Comparison of ENCODE assay signal across 2 fruit fly cellular contexts in genomic region chrX:12752196-12752595, dm6.
A peak's percentile ranks its signal among the peaks of the same experiment; 100 is the strongest.
TF ChIP-seq lines count a peak whose summit lies in the region.

No protein-coding gene starts in this region.

TF ChIP-seq in whole organism, embryonic, 481 proteins besides CTCF, POLR2A, EP300 and RAD21 (continued from another document and continues in another):
- peak; percentile 98 for TF ChIP-seq toy (GFP tag; IDR thresholded peaks at IDR 0.05; lab: Robert Waterston, UW)
- peak; percentile 99 for TF ChIP-seq CG1792 (GFP tag; optimal IDR thresholded peaks at IDR 0.05; lab: Kevin White, UChicago)
- TF ChIP-seq ATbp (GFP tag; optimal IDR thresholded peaks at IDR 0.05; lab: Kevin White, UChicago) = peak; percentile 98
- peak; percentile 89 for TF ChIP-seq ftz-f1 (GFP tag; optimal IDR thresholded peaks at IDR 0.05; lab: Kevin White, UChicago)
- TF ChIP-seq scrt (GFP tag; optimal IDR thresholded peaks at IDR 0.05; lab: Kevin White, UChicago) = peak; percentile 98
- peak; percentile 97 for TF ChIP-seq CG3407 (GFP tag; optimal IDR thresholded peaks at IDR 0.05; lab: Kevin White, UChicago)
- no peak for TF ChIP-seq pita (GFP tag; optimal IDR thresholded peaks at IDR 0.05; lab: Kevin White, UChicago)
- TF ChIP-seq tll (GFP tag; optimal IDR thresholded peaks at IDR 0.05; lab: Kevin White, UChicago) = peak; percentile 15 to 56
- TF ChIP-seq CG9609 (GFP tag; optimal IDR thresholded peaks at IDR 0.05; lab: Kevin White, UChicago) = peak; percentile 99
- TF ChIP-seq usp (GFP tag; optimal IDR thresholded peaks at IDR 0.05; lab: Kevin White, UChicago) = no peak
- TF ChIP-seq Max (GFP tag; optimal IDR thresholded peaks at IDR 0.05; lab: Kevin White, UChicago) = peak; percentile 99
- peak; percentile 93 for TF ChIP-seq kay (GFP tag; optimal IDR thresholded peaks at IDR 0.05; lab: Kevin White, UChicago)
- TF ChIP-seq CG31388 (GFP tag; optimal IDR thresholded peaks at IDR 0.05; lab: Kevin White, UChicago) = peak; percentile 98
- no peak for TF ChIP-seq Opbp (GFP tag; IDR thresholded peaks at IDR 0.05; lab: Robert Waterston, UW; ENCODE audit: partially characterized antibody)
- peak; percentile 99 for TF ChIP-seq CG6813 (GFP tag; optimal IDR thresholded peaks at IDR 0.05; lab: Kevin White, UChicago)
- TF ChIP-seq Xbp1 (GFP tag; optimal IDR thresholded peaks at IDR 0.05; lab: Kevin White, UChicago) = peak; percentile 99
- peak; percentile 99 for TF ChIP-seq Dek (tag; optimal IDR thresholded peaks at IDR 0.05; lab: Kevin White, UChicago)
- peak; percentile 98 for TF ChIP-seq CG6765 (GFP tag; optimal IDR thresholded peaks at IDR 0.05; lab: Kevin White, UChicago)
- TF ChIP-seq chinmo (GFP tag; IDR thresholded peaks at IDR 0.05; lab: Robert Waterston, UW; ENCODE audit: partially characterized antibody) = no peak
- TF ChIP-seq Myb (GFP tag; optimal IDR thresholded peaks at IDR 0.05; lab: Kevin White, UChicago) = peak; percentile 96
- TF ChIP-seq CG30403 (GFP tag; optimal IDR thresholded peaks at IDR 0.05; lab: Kevin White, UChicago) = peak; percentile 100
- TF ChIP-seq Nf-YB (GFP tag; optimal IDR thresholded peaks at IDR 0.05; lab: Kevin White, UChicago) = peak; percentile 89
- peak; percentile 99 for TF ChIP-seq corto (GFP tag; optimal IDR thresholded peaks at IDR 0.05; lab: Kevin White, UChicago)
- TF ChIP-seq pros (GFP tag; optimal IDR thresholded peaks at IDR 0.05; lab: Kevin White, UChicago) = no peak
- peak; percentile 33 for TF ChIP-seq CG8478 (optimal IDR thresholded peaks at IDR 0.05; lab: Kevin White, UChicago)
- TF ChIP-seq Aef1 (GFP tag; IDR thresholded peaks at IDR 0.05; lab: Robert Waterston, UW) = peak; percentile 99
- TF ChIP-seq Dp (GFP tag; optimal IDR thresholded peaks at IDR 0.05; lab: Kevin White, UChicago) = peak; percentile 25
- no peak for TF ChIP-seq CG15479 (GFP tag; optimal IDR thresholded peaks at IDR 0.05; lab: Kevin White, UChicago)
- peak; percentile 95 for TF ChIP-seq CG11696 (GFP tag; IDR thresholded peaks at IDR 0.05; lab: Robert Waterston, UW)
- peak; percentile 99 for TF ChIP-seq BtbVII (GFP tag; optimal IDR thresholded peaks at IDR 0.05; lab: Kevin White, UChicago)
- TF ChIP-seq Tbp (GFP tag; optimal IDR thresholded peaks at IDR 0.05; lab: Kevin White, UChicago) = no peak
- TF ChIP-seq CG3163 (GFP tag; optimal IDR thresholded peaks at IDR 0.05; lab: Kevin White, UChicago) = peak; percentile 94
- TF ChIP-seq dan (GFP tag; IDR thresholded peaks at IDR 0.05; lab: Robert Waterston, UW) = peak; percentile 98
- TF ChIP-seq HHEX (GFP tag; optimal IDR thresholded peaks at IDR 0.05; lab: Kevin White, UChicago) = peak; percentile 99
- TF ChIP-seq Ptx1 (GFP tag; IDR thresholded peaks at IDR 0.05; lab: Robert Waterston, UW) = peak; percentile 99
- TF ChIP-seq Adf1 (GFP tag; IDR thresholded peaks at IDR 0.05; lab: Robert Waterston, UW) = peak; percentile 89
- peak; percentile 98 for TF ChIP-seq CG6175 (GFP tag; IDR thresholded peaks at IDR 0.05; lab: Robert Waterston, UW)
- peak; percentile 97 for TF ChIP-seq nerfin-1 (tag; optimal IDR thresholded peaks at IDR 0.05; lab: Kevin White, UChicago)
- peak; percentile 99 for TF ChIP-seq ab (GFP tag; optimal IDR thresholded peaks at IDR 0.05; lab: Kevin White, UChicago)
- peak; percentile 97 for TF ChIP-seq CG31224 (GFP tag; IDR thresholded peaks at IDR 0.05; lab: Robert Waterston, UW)
- peak; percentile 97 for TF ChIP-seq GATAe (GFP tag; conservative IDR thresholded peaks at IDR 0.05; lab: Robert Waterston, UW)
- peak; percentile 36 for TF ChIP-seq BEAF-32 (GFP tag; optimal IDR thresholded peaks at IDR 0.05; lab: Kevin White, UChicago)
- TF ChIP-seq HmgZ (tag; optimal IDR thresholded peaks at IDR 0.05; lab: Kevin White, UChicago) = peak; percentile 99
- TF ChIP-seq slou (GFP tag; optimal IDR thresholded peaks at IDR 0.05; lab: Kevin White, UChicago) = peak; percentile 99
- peak; percentile 99 for TF ChIP-seq Hr51 (GFP tag; optimal IDR thresholded peaks at IDR 0.05; lab: Kevin White, UChicago)
- TF ChIP-seq CG6791 (GFP tag; IDR thresholded peaks at IDR 0.05; lab: Robert Waterston, UW; ENCODE audit: partially characterized antibody) = no peak
- TF ChIP-seq Deaf1 (tag; optimal IDR thresholded peaks at IDR 0.05; lab: Kevin White, UChicago) = peak; percentile 88
- TF ChIP-seq pan (optimal IDR thresholded peaks at IDR 0.05; lab: Kevin White, UChicago) = no peak
- peak in 1 of 2 experiments; percentile 99 for TF ChIP-seq pan (GFP tag; optimal IDR thresholded peaks at IDR 0.05 in 1 of 2, IDR thresholded peaks at IDR 0.05 in 1 of 2)
- peak; percentile 69 to 73 for TF ChIP-seq insv (GFP tag; optimal IDR thresholded peaks at IDR 0.05; lab: Kevin White, UChicago)
- no peak for TF ChIP-seq CG7963 (GFP tag; IDR thresholded peaks at IDR 0.05; lab: Robert Waterston, UW; ENCODE audit: partially characterized antibody)
- peak; percentile 99 for TF ChIP-seq CG4424 (GFP tag; optimal IDR thresholded peaks at IDR 0.05; lab: Kevin White, UChicago)
- TF ChIP-seq lmd (GFP tag; IDR thresholded peaks at IDR 0.05; lab: Robert Waterston, UW) = peak; percentile 99
- peak; percentile 99 for TF ChIP-seq CG11085 (GFP tag; IDR thresholded peaks at IDR 0.05; lab: Robert Waterston, UW)
- TF ChIP-seq CG10565 (GFP tag; optimal IDR thresholded peaks at IDR 0.05; lab: Kevin White, UChicago) = peak; percentile 97
- TF ChIP-seq CG9437 (GFP tag; optimal IDR thresholded peaks at IDR 0.05; lab: Kevin White, UChicago) = peak; percentile 94
- TF ChIP-seq ato (GFP tag; IDR thresholded peaks at IDR 0.05; lab: Robert Waterston, UW; ENCODE audit: partially characterized antibody) = no peak
- peak; percentile 95 for TF ChIP-seq tap (tag; optimal IDR thresholded peaks at IDR 0.05; lab: Kevin White, UChicago)
- TF ChIP-seq CG11093 (GFP tag; IDR thresholded peaks at IDR 0.05; lab: Robert Waterston, UW) = peak; percentile 98
- TF ChIP-seq croc (GFP tag; conservative IDR thresholded peaks at IDR 0.05; lab: Robert Waterston, UW) = peak; percentile 99
- TF ChIP-seq ttk (GFP tag; IDR thresholded peaks at IDR 0.05; lab: Robert Waterston, UW) = peak; percentile 99
- TF ChIP-seq Dll (GFP tag; IDR thresholded peaks at IDR 0.05; lab: Robert Waterston, UW; ENCODE audit: partially characterized antibody) = no peak
- peak; percentile 98 for TF ChIP-seq CG2875 (GFP tag; optimal IDR thresholded peaks at IDR 0.05; lab: Kevin White, UChicago)
- TF ChIP-seq CG30020 (tag; optimal IDR thresholded peaks at IDR 0.05; lab: Kevin White, UChicago) = peak; percentile 78
- TF ChIP-seq CG8281 (tag; optimal IDR thresholded peaks at IDR 0.05; lab: Kevin White, UChicago) = peak; percentile 67

TF ChIP-seq in whole organism, prepupa, 60 proteins besides CTCF, POLR2A, EP300 and RAD21 (continued from another document):
- TF ChIP-seq dac (GFP tag; optimal IDR thresholded peaks at IDR 0.05; lab: Kevin White, UChicago) (peak; percentile 99), CG15336 (GFP tag; IDR thresholded peaks at IDR 0.05; lab: Robert Waterston, UW) (peak; percentile 99), pdm3 (GFP tag; optimal IDR thresholded peaks at IDR 0.05; lab: Kevin White, UChicago) (peak; percentile 100), achi (GFP tag; optimal IDR thresholded peaks at IDR 0.05; lab: Kevin White, UChicago) (peak; percentile 99), CG11762 (GFP tag; optimal IDR thresholded peaks at IDR 0.05; lab: Kevin White, UChicago; ENCODE audit: insufficient read depth) (peak; percentile 99), CG9139 (GFP tag; optimal IDR thresholded peaks at IDR 0.05; lab: Kevin White, UChicago) (peak; percentile 99), acj6 (GFP tag; optimal IDR thresholded peaks at IDR 0.05; lab: Kevin White, UChicago) (peak; percentile 98), CG34406 (GFP tag; optimal IDR thresholded peaks at IDR 0.05; lab: Kevin White, UChicago) (peak; percentile 100), Eip75B (GFP tag; optimal IDR thresholded peaks at IDR 0.05; lab: Kevin White, UChicago) (peak; percentile 100), esn (GFP tag; optimal IDR thresholded peaks at IDR 0.05; lab: Kevin White, UChicago) (peak; percentile 100)
TF ChIP-seq in whole organism, prepupa: peak in this region for 60.
